Fruit fly (Drosophila melanogaster) whole organism: Measurements from ENCODE around the gene CG34296.

Experiments used
- CG8478 ChIP-seq: fragments of >200 bp; optimal IDR thresholded peaks from 2 replicates; lab custom pipeline; 2018; ENCODE audit warnings: inconsistent platforms
- Dll ChIP-seq: fragments of >200 bp; optimal IDR thresholded peaks from 2 replicates; lab custom pipeline; 2017
- EcR ChIP-seq, 2 experiments: fragments of >200 bp; optimal IDR thresholded peaks; 2 replicates each; lab custom pipeline; 2017; ENCODE audit warnings: missing biosample characterization in 2 of 2, missing genetic modification characterization in 2 of 2, missing genetic modification reagents in 2 of 2
- pan ChIP-seq: fragments of >200 bp; optimal IDR thresholded peaks from 2 replicates; lab custom pipeline; 2017
- psq ChIP-seq: fragments of >200 bp; optimal IDR thresholded peaks from 2 replicates; lab custom pipeline; 2017
- usp ChIP-seq: fragments of >200 bp; optimal IDR thresholded peaks from 2 replicates; lab custom pipeline; 2017; ENCODE audit warnings: missing biosample characterization, missing genetic modification characterization, mixed read lengths

Gene CG34296

DNA sequence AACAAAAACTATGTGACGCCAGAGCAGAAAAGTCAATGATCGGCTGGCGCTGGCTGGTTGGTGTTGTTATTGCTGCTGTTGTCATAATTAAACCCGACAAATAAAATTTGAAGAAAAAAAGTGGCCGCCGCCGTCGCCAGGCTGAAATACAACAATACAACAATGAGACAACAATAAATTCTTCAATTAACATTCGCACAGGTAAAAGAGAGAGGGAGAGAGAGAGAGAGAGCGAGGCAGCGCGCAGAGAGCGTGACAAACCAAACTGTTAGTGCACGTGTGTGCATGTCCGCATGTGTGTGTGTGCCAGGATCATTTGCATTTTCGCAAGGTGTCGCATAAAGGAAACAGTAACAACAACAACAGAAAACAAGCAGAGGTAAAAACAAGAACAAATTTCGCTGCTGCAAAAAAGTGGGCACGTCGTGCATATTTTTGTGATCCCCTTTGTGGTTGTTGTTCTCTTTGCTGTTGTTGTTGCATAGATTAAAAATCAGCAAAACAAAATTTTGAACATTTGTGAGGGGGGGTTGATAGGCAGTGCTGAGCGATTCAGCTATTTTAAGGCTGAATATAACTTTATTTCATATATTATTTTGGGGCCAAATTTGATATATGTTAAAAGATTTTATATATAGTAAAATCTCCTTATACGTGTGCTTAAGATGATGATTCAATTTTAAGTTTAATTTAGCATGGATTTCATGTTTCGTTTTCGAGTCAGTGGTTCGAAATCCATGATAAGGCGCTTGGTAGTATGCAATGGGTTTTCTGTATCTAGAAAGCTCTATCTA lies 42.1 kb downstream of the CG34296 start:
- TF ChIP-seq usp (GFP tag; lab: Kevin White, UChicago) (no peak), Dll (lab: Kevin White, UChicago) (peak; percentile 84)

dm6 chr3R:29765267-29766095 lies 43.1 kb downstream of the CG34296 start, which contains the start of gene kay:
TSS of gene kay (plus strand) at chr3R:29765995.
- no peak for TF ChIP-seq EcR (GFP tag; optimal IDR thresholded peaks at IDR 0.05; lab: Kevin White, UChicago)

dm6 chr3R:29767236-29767635 lies 44.9 kb downstream of the CG34296 start:
- no peak for TF ChIP-seq EcR (GFP tag; optimal IDR thresholded peaks at IDR 0.05; lab: Kevin White, UChicago)
- no peak for TF ChIP-seq usp (GFP tag; lab: Kevin White, UChicago)
- no peak for TF ChIP-seq psq (lab: Kevin White, UChicago)
- TF ChIP-seq Dll (lab: Kevin White, UChicago) = no peak
- TF ChIP-seq pan (lab: Kevin White, UChicago) = no peak
- TF ChIP-seq CG8478 (lab: Kevin White, UChicago) = no peak

DNA sequence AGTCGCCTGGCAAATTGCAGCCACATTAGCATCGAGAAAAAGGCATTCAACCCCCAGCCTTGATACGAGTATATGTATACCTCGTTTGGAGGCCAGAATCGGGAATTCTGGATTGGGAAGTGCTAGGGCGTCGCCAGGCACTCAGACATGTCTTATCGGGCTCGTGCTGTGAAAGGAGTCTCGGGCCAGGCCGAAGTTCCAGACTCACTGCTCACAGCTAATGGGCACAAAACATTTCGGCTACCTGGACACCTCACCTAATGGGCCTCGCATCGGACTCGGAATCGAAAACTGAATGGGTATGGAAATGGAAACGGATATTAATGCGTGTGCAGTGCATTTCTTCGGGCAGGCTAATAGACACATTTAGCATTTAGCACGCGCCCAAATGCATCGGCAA lies 48.6 kb downstream of the CG34296 start:
- TF ChIP-seq usp (GFP tag; lab: Kevin White, UChicago) (no peak), CG8478 (lab: Kevin White, UChicago) (no peak), Dll (lab: Kevin White, UChicago) (no peak), psq (lab: Kevin White, UChicago) (no peak), pan (lab: Kevin White, UChicago) (no peak), EcR (GFP tag; optimal IDR thresholded peaks at IDR 0.05; lab: Kevin White, UChicago) (no peak)

dm6 chr3R:29771645-29772089 lies 49.3 kb downstream of the CG34296 start:
- no peak for TF ChIP-seq CG8478 (lab: Kevin White, UChicago)

dm6 chr3R:29772090-29772794 lies 49.9 kb downstream of the CG34296 start:
- TF ChIP-seq CG8478 (lab: Kevin White, UChicago) = no peak
- TF ChIP-seq usp (GFP tag; lab: Kevin White, UChicago) = no peak
- peak; percentile 83 for TF ChIP-seq Dll (lab: Kevin White, UChicago)
- peak; percentile 56 for TF ChIP-seq psq (lab: Kevin White, UChicago)
